Worm (Caenorhabditis elegans) whole organism, young adult: ENCODE results near the gene W06G6.9.
A peak's percentile ranks its signal among the peaks of the same experiment; 100 is the strongest.

Source experiments
- B0035.1 ChIP-seq: sonication (generic microtip); optimal IDR thresholded peaks from 2 replicates; lab custom pipeline; 2016; ENCODE audit warnings: missing genetic modification characterization, mild to moderate bottlenecking, missing compliant biosample characterization, missing genotype, missing genetic modification reagents
- B0261.1 ChIP-seq: sonication (generic microtip); optimal IDR thresholded peaks from 2 replicates; lab custom pipeline; 2016; ENCODE audit warnings: mild to moderate bottlenecking, missing genetic modification characterization, moderate library complexity, missing compliant biosample characterization
- F22D6.2 ChIP-seq: sonication (generic microtip); optimal IDR thresholded peaks from 2 replicates; lab custom pipeline; 2016; ENCODE audit warnings: mild to moderate bottlenecking, missing genetic modification characterization, missing compliant biosample characterization
- F57A8.1 ChIP-seq: fragments of 200-800 bp; sonication (Bioruptor generic); optimal IDR thresholded peaks from 2 replicates; lab custom pipeline; 2018; ENCODE audit warnings: mild to moderate bottlenecking, missing genetic modification characterization, moderate library complexity, missing compliant biosample characterization
- K11D2.4 ChIP-seq: fragments of 200-800 bp; sonication (Bioruptor generic); IDR thresholded peaks from 2 replicates; pipeline ENCODE4 v1.3.6; 2022; ENCODE audit warnings: missing genetic modification reagents, missing genetic modification characterization, missing compliant biosample characterization
- T07F8.4 ChIP-seq: sonication (generic microtip); optimal IDR thresholded peaks from 2 replicates; lab custom pipeline; 2016; ENCODE audit warnings: mild to moderate bottlenecking, missing genetic modification characterization, moderate library complexity, missing compliant biosample characterization
- T26A5.8 ChIP-seq: sonication (generic microtip); optimal IDR thresholded peaks from 2 replicates; lab custom pipeline; 2016; ENCODE audit warnings: missing genetic modification characterization, missing compliant biosample characterization
- Y53F4B.3 ChIP-seq: fragments of 200-800 bp; sonication (Bioruptor generic); IDR thresholded peaks from 2 replicates; pipeline ENCODE4 v1.3.6; 2022; ENCODE audit warnings: missing genetic modification reagents, missing genetic modification characterization, missing compliant biosample characterization
- Y95B8A.8 ChIP-seq: fragments of 200-800 bp; sonication (Bioruptor generic); IDR thresholded peaks from 2 replicates; pipeline ENCODE4 v1.3.6; 2022; ENCODE audit warnings: missing genetic modification reagents, missing genetic modification characterization, missing compliant biosample characterization
- aptf-3 ChIP-seq: fragments of 200-800 bp; sonication (Bioruptor generic); IDR thresholded peaks from 2 replicates; pipeline ENCODE4 v1.3.6; 2022; ENCODE audit warnings: missing genetic modification characterization, missing compliant biosample characterization
- attf-6 ChIP-seq: fragments of 200-800 bp; sonication (Bioruptor generic); IDR thresholded peaks from 2 replicates; pipeline ENCODE4 v1.3.6; 2022; ENCODE audit warnings: missing genetic modification reagents, missing genetic modification characterization, missing compliant biosample characterization
- cebp-2 ChIP-seq: fragments of 200-800 bp; sonication (Bioruptor generic); IDR thresholded peaks from 2 replicates; pipeline ENCODE4 v1.3.6; 2022; ENCODE audit warnings: missing genetic modification characterization, missing compliant biosample characterization
- ceh-100 ChIP-seq: fragments of 200-800 bp; sonication (Bioruptor generic); IDR thresholded peaks from 2 replicates; pipeline ENCODE4 v1.3.6; 2022; ENCODE audit warnings: missing genetic modification reagents, missing genetic modification characterization, missing compliant biosample characterization
- ceh-27 ChIP-seq: fragments of 200-800 bp; sonication (Bioruptor generic); optimal IDR thresholded peaks from 2 replicates; lab custom pipeline; 2018; ENCODE audit warnings: mild to moderate bottlenecking, missing genetic modification characterization, moderate library complexity, missing compliant biosample characterization
- die-1 ChIP-seq: sonication (generic microtip); optimal IDR thresholded peaks from 2 replicates; lab custom pipeline; 2016; ENCODE audit warnings: missing genotype, mild to moderate bottlenecking, missing genetic modification characterization, missing compliant biosample characterization
- fkh-3 ChIP-seq: sonication (generic microtip); optimal IDR thresholded peaks from 2 replicates; lab custom pipeline; 2016; ENCODE audit warnings: mild to moderate bottlenecking, missing genetic modification characterization, missing compliant biosample characterization
- gei-17 ChIP-seq: fragments of 200-800 bp; sonication (Bioruptor generic); optimal IDR thresholded peaks from 2 replicates; lab custom pipeline; 2018; ENCODE audit warnings: mild to moderate bottlenecking, missing genetic modification characterization, missing compliant biosample characterization
- him-1 ChIP-seq: sonication (generic microtip); optimal IDR thresholded peaks from 2 replicates; lab custom pipeline; 2016; ENCODE audit warnings: missing genotype, missing genetic modification reagents, missing genetic modification characterization, missing compliant biosample characterization
- hlh-26 ChIP-seq: fragments of 200-800 bp; sonication (Bioruptor generic); conservative IDR thresholded peaks from 2 replicates; pipeline ENCODE4 v1.3.6; 2022; ENCODE audit warnings: missing genetic modification reagents, missing genetic modification characterization, missing compliant biosample characterization
- hmg-1.2 ChIP-seq: fragments of 200-800 bp; sonication (Bioruptor generic); IDR thresholded peaks from 2 replicates; pipeline ENCODE4 v1.3.6; 2022; ENCODE audit warnings: missing genetic modification reagents, missing genetic modification characterization, missing compliant biosample characterization
- hmg-20 ChIP-seq: fragments of 200-800 bp; sonication (Bioruptor generic); IDR thresholded peaks from 2 replicates; pipeline ENCODE4 v1.3.6; 2022; ENCODE audit warnings: missing genetic modification reagents, missing genetic modification characterization, missing compliant biosample characterization
- let-526 ChIP-seq: fragments of 200-800 bp; sonication (Bioruptor generic); IDR thresholded peaks from 2 replicates; pipeline ENCODE4 v1.3.6; 2022; ENCODE audit warnings: missing genetic modification reagents, missing genetic modification characterization, missing compliant biosample characterization
- lin-26 ChIP-seq: fragments of 200-800 bp; sonication (Bioruptor generic); IDR thresholded peaks from 2 replicates; pipeline ENCODE4 v1.3.6; 2022; ENCODE audit warnings: missing genetic modification reagents, missing genetic modification characterization, missing compliant biosample characterization
- mcd-1 ChIP-seq: fragments of 200-800 bp; sonication (Bioruptor generic); IDR thresholded peaks from 2 replicates; pipeline ENCODE4 v1.3.6; 2022; ENCODE audit warnings: missing genetic modification reagents, missing genetic modification characterization, missing compliant biosample characterization
- mes-4 ChIP-seq: sonication (generic microtip); optimal IDR thresholded peaks from 2 replicates; lab custom pipeline; 2016; ENCODE audit warnings: missing genotype, missing genetic modification characterization, missing compliant biosample characterization
- nfya-1 ChIP-seq: sonication (generic microtip); optimal IDR thresholded peaks from 2 replicates; lab custom pipeline; 2017; ENCODE audit warnings: antibody characterized with exemption, missing compliant biosample characterization, missing genetic modification characterization, borderline replicate concordance; ENCODE audit not compliant: insufficient read depth
- nfyb-1 ChIP-seq: fragments of 200-800 bp; sonication (Bioruptor generic); IDR thresholded peaks from 2 replicates; pipeline ENCODE4 v1.3.6; 2022; ENCODE audit warnings: missing genetic modification reagents, missing genetic modification characterization, missing compliant biosample characterization
- nhr-120 ChIP-seq: fragments of 200-800 bp; sonication (Bioruptor generic); IDR thresholded peaks from 2 replicates; pipeline ENCODE4 v1.3.6; 2022; ENCODE audit warnings: missing genetic modification characterization, missing compliant biosample characterization
- nhr-90 ChIP-seq: sonication (generic microtip); optimal IDR thresholded peaks from 2 replicates; lab custom pipeline; 2016; ENCODE audit warnings: missing genotype, mild to moderate bottlenecking, missing genetic modification characterization, missing compliant biosample characterization
- rpc-1 ChIP-seq, 2 experiments: fragments of 150-350 bp in 1 of 2; sonication (generic microtip) in 1 of 2; optimal IDR thresholded peaks; 2 replicates each; lab custom pipeline; 2014 to 2018; ENCODE audit warnings: missing biosample characterization in 1 of 2, missing genetic modification characterization in 1 of 2, missing genetic modification reagents in 1 of 2, missing genotype in 1 of 2
- snpc-1.1 ChIP-seq: sonication (generic microtip); optimal IDR thresholded peaks from 2 replicates; lab custom pipeline; 2017; ENCODE audit warnings: missing genetic modification characterization, mild to moderate bottlenecking, missing compliant biosample characterization, antibody characterized with exemption, moderate library complexity, missing genotype, missing genetic modification reagents; ENCODE audit not compliant: insufficient read depth
- snpc-3.4 ChIP-seq: sonication (generic microtip); optimal IDR thresholded peaks from 2 replicates; lab custom pipeline; 2017; ENCODE audit warnings: missing genetic modification characterization, mild to moderate bottlenecking, missing compliant biosample characterization, antibody characterized with exemption, moderate library complexity, missing genotype, missing genetic modification reagents
- snpc-4 ChIP-seq, 5 experiments: fragments of 150-350 bp in 1 of 5; sonication (generic microtip) in 4 of 5; optimal IDR thresholded peaks; 2 replicates each; lab custom pipeline; 2014 to 2018; ENCODE audit warnings: missing genetic modification characterization in 5 of 5, missing biosample characterization in 3 of 5, antibody characterized with exemption in 2 of 5, mild to moderate bottlenecking in 2 of 5, missing compliant biosample characterization in 2 of 5, missing genotype in 2 of 5, moderate library complexity in 2 of 5, missing genetic modification reagents in 1 of 5
- somi-1 ChIP-seq: fragments of 200-800 bp; sonication (Bioruptor generic); optimal IDR thresholded peaks from 2 replicates; lab custom pipeline; 2018; ENCODE audit warnings: mild to moderate bottlenecking, missing genetic modification characterization, missing compliant biosample characterization
- tbp1 ChIP-seq: fragments of 200-800 bp; sonication (Bioruptor generic); optimal IDR thresholded peaks from 2 replicates; lab custom pipeline; 2018; ENCODE audit warnings: mild to moderate bottlenecking, missing genetic modification characterization, missing compliant biosample characterization
- tbx-9 ChIP-seq: sonication (generic microtip); optimal IDR thresholded peaks from 2 replicates; lab custom pipeline; 2016; ENCODE audit warnings: borderline replicate concordance, missing genetic modification characterization, inconsistent platforms, missing compliant biosample characterization
- ztf-18 ChIP-seq: sonication (generic microtip); optimal IDR thresholded peaks from 2 replicates; lab custom pipeline; 2016; ENCODE audit warnings: missing genotype, mild to moderate bottlenecking, missing genetic modification characterization, missing compliant biosample characterization
- ztf-25 ChIP-seq: fragments of 200-800 bp; sonication (Bioruptor generic); IDR thresholded peaks from 2 replicates; pipeline ENCODE4 v1.3.6; 2022; ENCODE audit warnings: missing genetic modification reagents, missing genetic modification characterization, missing compliant biosample characterization
- ztf-26 ChIP-seq: sonication (generic microtip); optimal IDR thresholded peaks from 2 replicates; lab custom pipeline; 2017; ENCODE audit warnings: missing genetic modification characterization, missing compliant biosample characterization
- ztf-28 ChIP-seq: fragments of 200-800 bp; sonication (Bioruptor generic); IDR thresholded peaks from 2 replicates; pipeline ENCODE4 v1.3.6; 2022; ENCODE audit warnings: missing genetic modification reagents, missing genetic modification characterization, missing compliant biosample characterization
- ztf-6 ChIP-seq: fragments of 200-800 bp; sonication (Bioruptor generic); IDR thresholded peaks from 2 replicates; pipeline ENCODE4 v1.3.6; 2022; ENCODE audit warnings: missing genetic modification reagents, missing genetic modification characterization, missing compliant biosample characterization

The W06G6.9 gene

ce11 chrV:16647093-16647492 lies 821 bp upstream of the W06G6.9 start, which contains the start of gene W06G6.10:
W06G6.10 (minus strand) TSS chrV:16647193.
- TF ChIP-seq K11D2.4 (GFP tag; lab: Robert Waterston, UW) (no peak), aptf-3 (GFP tag; lab: Robert Waterston, UW) (no peak), cebp-2 (GFP tag; lab: Robert Waterston, UW) (no peak), somi-1 (no peak)

ce11 chrV:16645201-16645940 lies 901 bp downstream of the W06G6.9 start, which contains the start of gene W06G6.17:
W06G6.17 (minus strand) TSS chrV:16645251.
- TF ChIP-seq rpc-1 (optimal IDR thresholded peaks at IDR 0.05; lab: Kevin White, UChicago), result peak; percentile 63
- peak; percentile 78 for TF ChIP-seq rpc-1 (tag; optimal IDR thresholded peaks at IDR 0.05; lab: Kevin White, UChicago)
- TF ChIP-seq lin-26, result peak; percentile 62; the same call in 1 of the 2 replicates
- TF ChIP-seq nfyb-1 (GFP tag; lab: Robert Waterston, UW), result peak; percentile 69; the same call in 1 of the 2 replicates
- no peak for TF ChIP-seq F57A8.1 (GFP tag; lab: Kevin White, UChicago)
- peak; percentile 15 for TF ChIP-seq snpc-4 (GFP tag; optimal IDR thresholded peaks at IDR 0.05; lab: Kevin White, UChicago)
- TF ChIP-seq snpc-4 (tag; optimal IDR thresholded peaks at IDR 0.05; lab: Kevin White, UChicago), result peak in 3 of 4 experiments; percentile 42 to 86 (median 79)
- TF ChIP-seq him-1, result peak; percentile 56
- TF ChIP-seq T07F8.4 (tag; lab: Kevin White, UChicago), result no peak
- peak; percentile 56 for TF ChIP-seq die-1 (tag; lab: Kevin White, UChicago)
- peak; percentile 64 for TF ChIP-seq B0261.1 (tag; lab: Kevin White, UChicago)
- TF ChIP-seq hmg-1.2 (GFP tag; lab: Robert Waterston, UW), result peak; percentile 33; the same call in 1 of the 2 replicates
- peak; percentile 72; the same call in 1 of the 2 replicates for TF ChIP-seq attf-6
- TF ChIP-seq ztf-18, result peak; percentile 20
- TF ChIP-seq snpc-1.1 (tag; lab: Kevin White, UChicago), result peak; percentile 56
- TF ChIP-seq ztf-6 (GFP tag; lab: Robert Waterston, UW), result no peak
- no peak for TF ChIP-seq ztf-28 (GFP tag; lab: Robert Waterston, UW)
- peak; percentile 86 for TF ChIP-seq tbp1 (GFP tag; lab: Kevin White, UChicago)
- TF ChIP-seq ztf-25, result 0 out of 2 replicates have a peak, but pooled peaks have one; percentile 20
- TF ChIP-seq nhr-90 (tag; lab: Kevin White, UChicago), result peak; percentile 48
- TF ChIP-seq nhr-120, result no peak
- no peak for TF ChIP-seq B0035.1 (tag; lab: Kevin White, UChicago)

- TF ChIP-seq hlh-26 (no peak), somi-1 (no peak)
Observed at ce11 chrV:16643558-16643957, 2.7 kb downstream of the W06G6.9 start, which contains the start of gene srw-77. srw-77 (minus strand) TSS chrV:16643658.

ce11 chrV:16640366-16640765 lies 5.9 kb downstream of the W06G6.9 start:
- no peak for TF ChIP-seq fkh-3 (tag; lab: Kevin White, UChicago)
- no peak for TF ChIP-seq Y53F4B.3
- TF ChIP-seq mcd-1 (GFP tag; lab: Robert Waterston, UW), result 0 out of 2 replicates have a peak, but pooled peaks have one; percentile 15
- peak; percentile 39 for TF ChIP-seq snpc-3.4 (tag; lab: Kevin White, UChicago)
- no peak for TF ChIP-seq hmg-20
- no peak for TF ChIP-seq let-526 (GFP tag; lab: Robert Waterston, UW)
- no peak for TF ChIP-seq ztf-28 (GFP tag; lab: Robert Waterston, UW)
- TF ChIP-seq hmg-1.2 (GFP tag; lab: Robert Waterston, UW), result peak; percentile 59
- TF ChIP-seq lin-26, result peak; percentile 74
- no peak for TF ChIP-seq ceh-100 (GFP tag; lab: Robert Waterston, UW)
- no peak for TF ChIP-seq Y95B8A.8 (GFP tag; lab: Robert Waterston, UW)
- TF ChIP-seq tbp1 (GFP tag; lab: Kevin White, UChicago), result peak; percentile 89
- TF ChIP-seq tbx-9 (tag; lab: Kevin White, UChicago), result no peak
- no peak for TF ChIP-seq ztf-26
- TF ChIP-seq T26A5.8, result no peak
- 0 out of 2 replicates have a peak, but pooled peaks have one; percentile 77 for TF ChIP-seq cebp-2 (GFP tag; lab: Robert Waterston, UW)
- no peak for TF ChIP-seq gei-17 (GFP tag; lab: Kevin White, UChicago)
- no peak for TF ChIP-seq mes-4 (tag; lab: Kevin White, UChicago)
- no peak for TF ChIP-seq F22D6.2 (tag; lab: Kevin White, UChicago)
- no peak for TF ChIP-seq nfya-1
- TF ChIP-seq ceh-27 (GFP tag; lab: Kevin White, UChicago), result no peak
